Worm (Caenorhabditis elegans): Measurements from ENCODE around the gene B0285.6.

- no peak for TF ChIP-seq madf-5 (GFP tag; IDR thresholded peaks at IDR 0.05)
- no peak for TF ChIP-seq arid-1 (GFP tag; conservative IDR thresholded peaks at IDR 0.05)
- TF ChIP-seq aly-2 (tag; optimal IDR thresholded peaks at IDR 0.05) = no peak
- TF ChIP-seq fos-1 (tag; optimal IDR thresholded peaks at IDR 0.05) = no peak
- TF ChIP-seq ama-1 (optimal IDR thresholded peaks at IDR 0.05) = no peak
- TF ChIP-seq F44E2.7 (GFP tag; IDR thresholded peaks at IDR 0.05) = no peak
- TF ChIP-seq nhr-237 (tag; optimal IDR thresholded peaks at IDR 0.05) = no peak
- no peak for TF ChIP-seq nhr-11 (tag; optimal IDR thresholded peaks at IDR 0.05)
- TF ChIP-seq cey-2 (tag; optimal IDR thresholded peaks at IDR 0.05; ENCODE audit: borderline replicate concordance, insufficient read depth) = no peak
- no peak for TF ChIP-seq Y5F2A.4 (GFP tag; optimal IDR thresholded peaks at IDR 0.05)
- TF ChIP-seq ztf-11 (tag; optimal IDR thresholded peaks at IDR 0.05) = no peak
- no peak for TF ChIP-seq daf-12 (tag; optimal IDR thresholded peaks at IDR 0.05)
Observed at ce11 chrIII:4390421-4390820, 40.5 kb downstream of the B0285.6 start.

All from whole organism, L4 larva.